Fruit fly (Drosophila melanogaster) whole organism, adult: ENCODE data around the gene RhoGAP71E.
A peak's percentile ranks its signal among the peaks of the same experiment; 100 is the strongest.

Experiments used
- CG5204 ChIP-seq: fragments of 200-800 bp; sonication (Bioruptor generic); optimal IDR thresholded peaks from 2 replicates; lab custom pipeline; 2016; ENCODE audit warnings: missing biosample characterization, missing genetic modification characterization
- Crg-1 ChIP-seq: fragments of 200-800 bp; sonication (Bioruptor generic); optimal IDR thresholded peaks from 2 replicates; lab custom pipeline; 2016; ENCODE audit warnings: missing biosample characterization, missing genetic modification characterization
- cnc ChIP-seq, 2 experiments: fragments of >200 bp; optimal IDR thresholded peaks; 2 replicates each; lab custom pipeline; 2017

DNA sequence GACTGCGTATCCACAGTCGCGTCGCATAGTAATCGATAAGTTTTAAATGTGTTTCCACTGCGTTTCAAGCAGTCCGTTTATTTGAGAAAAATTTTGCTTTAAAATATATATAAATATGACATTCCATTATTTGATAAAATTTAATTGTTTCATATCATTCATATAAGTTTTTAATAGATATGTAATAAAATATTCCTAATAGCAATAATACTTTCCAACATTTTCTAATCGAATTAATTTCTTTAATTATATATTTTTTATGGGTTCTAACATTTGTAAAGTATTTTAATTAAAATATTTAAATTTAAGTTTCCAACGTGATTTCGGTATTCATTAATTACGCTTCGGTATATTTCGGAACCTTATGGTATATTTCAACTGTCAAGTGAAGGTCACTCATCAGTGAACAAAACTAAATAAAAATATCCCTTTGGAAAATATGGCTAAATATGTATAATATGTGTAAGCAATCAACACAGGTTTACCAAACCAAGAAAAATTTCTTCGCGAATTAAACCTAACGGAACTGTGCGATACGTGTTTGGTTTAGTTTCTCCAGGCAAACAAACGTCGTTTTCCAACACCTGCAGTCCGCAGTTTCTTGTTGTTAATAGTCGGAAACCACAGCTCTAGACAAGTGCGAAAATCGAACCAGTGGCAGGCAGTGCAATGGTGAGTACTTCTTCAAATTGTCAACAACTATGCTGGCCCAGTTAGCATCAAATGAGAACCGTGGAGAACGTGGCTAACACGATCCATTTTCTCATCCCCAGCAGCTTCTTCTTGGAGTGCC lies 25.4 kb upstream of the RhoGAP71E start, which contains the start of the genes CG7739 and SCCRO:
- TF ChIP-seq cnc (optimal IDR thresholded peaks at IDR 0.05; lab: Kevin White, UChicago) (no peak), Crg-1 (GFP tag; lab: Kevin White, UChicago) (peak; percentile 3), CG5204 (no peak)
